Fruit fly (Drosophila melanogaster): ENCODE data around the gene mex1.

Gene mex1

dm6 chr3L:15519492-15519891, at the start of gene mex1:
mex1 (minus strand) TSS chr3L:15519592.
- no peak for TF ChIP-seq CG8478 (optimal IDR thresholded peaks at IDR 0.05)
- no peak for TF ChIP-seq CTCF (optimal IDR thresholded peaks at IDR 0.05)

dm6 chr3L:15568748-15569147, 49.4 kb upstream of the mex1 start:
- TF ChIP-seq CTCF (optimal IDR thresholded peaks at IDR 0.05) (no peak), CG8478 (optimal IDR thresholded peaks at IDR 0.05) (no peak)

- TF ChIP-seq CG8478 (optimal IDR thresholded peaks at IDR 0.05) (no peak), CTCF (optimal IDR thresholded peaks at IDR 0.05) (no peak)
Measured at dm6 chr3L:15566484-15566955, 47.1 kb upstream of the mex1 start.

- TF ChIP-seq CTCF (optimal IDR thresholded peaks at IDR 0.05) (no peak), CG8478 (optimal IDR thresholded peaks at IDR 0.05) (no peak)
Measured at dm6 chr3L:15565829-15566433, 46.5 kb upstream of the mex1 start, which contains the start of gene dop. dop (plus strand) TSS chr3L:15566013.

dm6 chr3L:15563851-15564106, 44.4 kb upstream of the mex1 start:
- TF ChIP-seq CG8478 (optimal IDR thresholded peaks at IDR 0.05) (no peak), CTCF (optimal IDR thresholded peaks at IDR 0.05) (no peak)

dm6 chr3L:15563058-15563850, 43.9 kb upstream of the mex1 start, which contains the start of the genes CG7739 and SCCRO:
CG7739 (minus strand) TSS chr3L:15563065.
SCCRO (plus strand) TSS chr3L:15563427.
- TF ChIP-seq CTCF (optimal IDR thresholded peaks at IDR 0.05) (no peak), CG8478 (optimal IDR thresholded peaks at IDR 0.05) (no peak)

- TF ChIP-seq CG8478 (optimal IDR thresholded peaks at IDR 0.05): no peak
- no peak for TF ChIP-seq CTCF (optimal IDR thresholded peaks at IDR 0.05)
Measured at dm6 chr3L:15562727-15563057, 43.3 kb upstream of the mex1 start.

- no peak for TF ChIP-seq CG8478 (optimal IDR thresholded peaks at IDR 0.05)
- peak; percentile 54 to 67 for TF ChIP-seq CTCF (optimal IDR thresholded peaks at IDR 0.05)
Measured at dm6 chr3L:15553993-15554644, 34.7 kb upstream of the mex1 start, which contains the start of gene AGO2. AGO2 (plus strand) TSS chr3L:15554113.

- TF ChIP-seq CTCF (optimal IDR thresholded peaks at IDR 0.05) (no peak), CG8478 (optimal IDR thresholded peaks at IDR 0.05) (no peak)
Measured at dm6 chr3L:15548843-15549242, 29.5 kb upstream of the mex1 start.

- TF ChIP-seq CTCF (optimal IDR thresholded peaks at IDR 0.05): no peak
- TF ChIP-seq CG8478 (optimal IDR thresholded peaks at IDR 0.05): no peak
Measured at dm6 chr3L:15547187-15547790, 27.9 kb upstream of the mex1 start.

- TF ChIP-seq CTCF (optimal IDR thresholded peaks at IDR 0.05) (no peak), CG8478 (optimal IDR thresholded peaks at IDR 0.05) (no peak)
Measured at dm6 chr3L:15544455-15545415, 25.3 kb upstream of the mex1 start.

- TF ChIP-seq CTCF (optimal IDR thresholded peaks at IDR 0.05): no peak
- TF ChIP-seq CG8478 (optimal IDR thresholded peaks at IDR 0.05): no peak
Measured at dm6 chr3L:15543467-15543866, 24.1 kb upstream of the mex1 start.

dm6 chr3L:15543049-15543448, 23.7 kb upstream of the mex1 start:
- no peak for TF ChIP-seq CTCF (optimal IDR thresholded peaks at IDR 0.05)
- TF ChIP-seq CG8478 (optimal IDR thresholded peaks at IDR 0.05): no peak

dm6 chr3L:15541281-15541680, 21.9 kb upstream of the mex1 start:
- TF ChIP-seq CTCF (optimal IDR thresholded peaks at IDR 0.05) (no peak), CG8478 (optimal IDR thresholded peaks at IDR 0.05) (no peak)
